Worm (Caenorhabditis elegans) whole organism, L4 larva: ENCODE results near the gene C44F1.1.
A peak's percentile ranks its signal among the peaks of the same experiment; 100 is the strongest.

Source experiments
- R02D3.7 ChIP-seq: fragments of 150-350 bp; sonication (generic microtip); optimal IDR thresholded peaks from 3 replicates; lab custom pipeline; 2014; ENCODE audit warnings: missing biosample characterization, missing genetic modification characterization
- T20F7.1 ChIP-seq: fragments of 200-800 bp; sonication (Bioruptor generic); optimal IDR thresholded peaks from 2 replicates; lab custom pipeline; 2018; ENCODE audit warnings: mild to moderate bottlenecking, missing genetic modification characterization, missing compliant biosample characterization
- Y48G9A.11 ChIP-seq: fragments of 200-800 bp; sonication (Bioruptor generic); IDR thresholded peaks from 2 replicates; pipeline ENCODE4 v1.3.6; 2022; ENCODE audit warnings: missing genetic modification reagents, missing genetic modification characterization, missing compliant biosample characterization
- ZK337.2 ChIP-seq: fragments of 200-800 bp; sonication (Bioruptor generic); IDR thresholded peaks from 2 replicates; pipeline ENCODE4 v1.3.6; 2022; ENCODE audit warnings: missing genetic modification reagents, missing genetic modification characterization, missing compliant biosample characterization
- aha-1 ChIP-seq: fragments of 150-350 bp; peaks from one replicate; lab custom pipeline; 2014; ENCODE audit warnings: missing biosample characterization, missing genetic modification characterization
- ama-1 ChIP-seq: fragments of 150-350 bp; optimal IDR thresholded peaks from 2 replicates; lab custom pipeline; 2014; ENCODE audit warnings: inconsistent platforms, mixed read lengths
- ceh-20 ChIP-seq: fragments of 200-800 bp; sonication (Bioruptor generic); IDR thresholded peaks from 2 replicates; pipeline ENCODE4 v1.3.6; 2022; ENCODE audit warnings: missing genetic modification reagents, missing genetic modification characterization, missing compliant biosample characterization
- ceh-28 ChIP-seq: fragments of 150-350 bp; optimal IDR thresholded peaks from 2 replicates; lab custom pipeline; 2014; ENCODE audit warnings: missing biosample characterization, missing genetic modification reagents, missing genetic modification characterization
- ceh-82 ChIP-seq: sonication (generic microtip); optimal IDR thresholded peaks from 2 replicates; lab custom pipeline; 2017; ENCODE audit warnings: missing biosample characterization, missing genetic modification characterization
- cey-2 ChIP-seq: sonication (generic microtip); optimal IDR thresholded peaks from 3 replicates; lab custom pipeline; 2017; ENCODE audit warnings: missing genetic modification characterization, mild to moderate bottlenecking, missing compliant biosample characterization, antibody characterized with exemption, borderline replicate concordance; ENCODE audit not compliant: insufficient read depth
- ctbp-1 ChIP-seq: fragments of 200-800 bp; sonication (Bioruptor generic); IDR thresholded peaks from 2 replicates; pipeline ENCODE4 v1.3.6; 2022; ENCODE audit warnings: missing genetic modification reagents, missing genetic modification characterization, missing compliant biosample characterization
- daf-12 ChIP-seq: fragments of 150-350 bp; optimal IDR thresholded peaks from 2 replicates; lab custom pipeline; 2014; ENCODE audit warnings: missing biosample characterization, missing genetic modification reagents, missing genetic modification characterization
- daf-16 ChIP-seq, 3 experiments: sonication (generic microtip); optimal IDR thresholded peaks; 2 replicates each; lab custom pipeline; 2016 to 2017; ENCODE audit warnings: missing genetic modification characterization in 3 of 3, missing genetic modification reagents in 3 of 3, mild to moderate bottlenecking in 2 of 3, missing compliant biosample characterization in 2 of 3, missing biosample characterization in 1 of 3, moderate library complexity in 1 of 3
- daf-8 ChIP-seq: fragments of 200-800 bp; sonication (Bioruptor generic); IDR thresholded peaks from 2 replicates; pipeline ENCODE4 v1.3.6; 2022; ENCODE audit warnings: missing genetic modification characterization, missing compliant biosample characterization
- dmd-6 ChIP-seq: fragments of 200-800 bp; sonication (Bioruptor generic); IDR thresholded peaks from 2 replicates; pipeline ENCODE4 v1.3.6; 2022; ENCODE audit warnings: missing genetic modification reagents, missing genetic modification characterization, missing compliant biosample characterization
- dmd-8 ChIP-seq: fragments of 200-800 bp; sonication (Bioruptor generic); IDR thresholded peaks from 2 replicates; pipeline ENCODE4 v1.3.6; 2022; ENCODE audit warnings: missing genetic modification characterization, missing compliant biosample characterization
- dpl-1 ChIP-seq: fragments of 150-350 bp; optimal IDR thresholded peaks from 2 replicates; lab custom pipeline; 2014; ENCODE audit warnings: missing biosample characterization, missing genetic modification reagents, missing genetic modification characterization
- egl-27 ChIP-seq: sonication (generic microtip); optimal IDR thresholded peaks from 3 replicates; lab custom pipeline; 2017; ENCODE audit warnings: missing biosample characterization, missing genetic modification reagents, missing genetic modification characterization
- fkh-10 ChIP-seq: fragments of 150-350 bp; optimal IDR thresholded peaks from 2 replicates; lab custom pipeline; 2014; ENCODE audit warnings: missing biosample characterization, missing genetic modification reagents, missing genetic modification characterization
- fos-1 ChIP-seq: fragments of 150-350 bp; optimal IDR thresholded peaks from 2 replicates; lab custom pipeline; 2014; ENCODE audit warnings: missing biosample characterization, missing genetic modification characterization
- gei-8 ChIP-seq: fragments of 200-800 bp; sonication (Bioruptor generic); optimal IDR thresholded peaks from 2 replicates; lab custom pipeline; 2018; ENCODE audit warnings: mild to moderate bottlenecking, missing genetic modification characterization, missing compliant biosample characterization
- hlh-30 ChIP-seq: sonication (generic microtip); optimal IDR thresholded peaks from 2 replicates; lab custom pipeline; 2017; ENCODE audit warnings: antibody characterized with exemption, mild to moderate bottlenecking, missing genetic modification characterization, missing compliant biosample characterization; ENCODE audit not compliant: insufficient read depth
- hmg-1.1 ChIP-seq: fragments of 200-800 bp; sonication (Bioruptor generic); IDR thresholded peaks from 2 replicates; pipeline ENCODE4 v1.3.6; 2022; ENCODE audit warnings: missing genetic modification reagents, missing genetic modification characterization, missing compliant biosample characterization
- lin-15B ChIP-seq: fragments of 150-350 bp; sonication (generic microtip); optimal IDR thresholded peaks from 3 replicates; lab custom pipeline; 2014; ENCODE audit warnings: missing biosample characterization, missing genetic modification characterization
- lin-38 ChIP-seq: fragments of 200-800 bp; sonication (Bioruptor generic); IDR thresholded peaks from 2 replicates; pipeline ENCODE4 v1.3.6; 2022; ENCODE audit warnings: missing genetic modification reagents, missing genetic modification characterization, missing compliant biosample characterization
- madf-9 ChIP-seq: fragments of 200-800 bp; sonication (Bioruptor generic); conservative IDR thresholded peaks from 2 replicates; pipeline ENCODE4 v1.3.6; 2022; ENCODE audit warnings: missing genetic modification reagents, missing genetic modification characterization, missing compliant biosample characterization
- mdl-1 ChIP-seq, 2 experiments: fragments of 150-350 bp in 1 of 2; sonication (generic microtip) in 1 of 2; optimal IDR thresholded peaks; 2 replicates each; lab custom pipeline; 2014 to 2017; ENCODE audit warnings: missing biosample characterization in 2 of 2, missing genetic modification characterization in 2 of 2
- mep-1 ChIP-seq: fragments of 150-350 bp; sonication (generic microtip); optimal IDR thresholded peaks from 3 replicates; lab custom pipeline; 2014; ENCODE audit warnings: missing biosample characterization, missing genetic modification characterization
- mes-2 ChIP-seq: sonication (generic microtip); optimal IDR thresholded peaks from 2 replicates; lab custom pipeline; 2016; ENCODE audit warnings: missing genotype, mild to moderate bottlenecking, missing genetic modification characterization, missing compliant biosample characterization; ENCODE audit not compliant: poor library complexity, severe bottlenecking
- mxl-2 ChIP-seq: fragments of 200-800 bp; sonication (Bioruptor generic); conservative IDR thresholded peaks from 2 replicates; pipeline ENCODE4 v1.3.6; 2022; ENCODE audit warnings: missing genetic modification reagents, missing genetic modification characterization, missing compliant biosample characterization
- nhr-111 ChIP-seq: fragments of 200-800 bp; sonication (Bioruptor generic); optimal IDR thresholded peaks from 2 replicates; lab custom pipeline; 2018; ENCODE audit warnings: mild to moderate bottlenecking, missing genetic modification characterization, missing compliant biosample characterization
- nhr-28 ChIP-seq: fragments of 150-350 bp; optimal IDR thresholded peaks from 2 replicates; lab custom pipeline; 2014; ENCODE audit warnings: missing biosample characterization, missing genetic modification characterization
- nhr-42 ChIP-seq: fragments of 200-800 bp; sonication (Bioruptor generic); IDR thresholded peaks from 2 replicates; pipeline ENCODE4 v1.3.6; 2022; ENCODE audit warnings: missing genetic modification characterization, missing compliant biosample characterization
- nhr-6 ChIP-seq: fragments of 150-350 bp; optimal IDR thresholded peaks from 2 replicates; lab custom pipeline; 2014; ENCODE audit warnings: missing biosample characterization, missing genetic modification characterization
- pha-4 ChIP-seq, 2 experiments: fragments of 150-350 bp in 1 of 2; fragments of 200-800 bp in 1 of 2; sonication (Bioruptor generic) in 1 of 2; IDR thresholded peaks in 1 of 2; optimal IDR thresholded peaks in 1 of 2; 2 replicates each; pipeline versions ENCODE4 v1.3.6 to Lab custom; 2014 to 2022; ENCODE audit warnings: missing genetic modification characterization in 2 of 2, missing genetic modification reagents in 2 of 2, missing biosample characterization in 1 of 2, missing compliant biosample characterization in 1 of 2
- php-3 ChIP-seq: fragments of 200-800 bp; sonication (Bioruptor generic); IDR thresholded peaks from 2 replicates; pipeline ENCODE4 v1.3.6; 2022; ENCODE audit warnings: missing genetic modification reagents, missing genetic modification characterization, missing compliant biosample characterization
- rbr-2 ChIP-seq: sonication (generic microtip); optimal IDR thresholded peaks from 2 replicates; lab custom pipeline; 2016; ENCODE audit warnings: missing genotype, missing genetic modification characterization, missing compliant biosample characterization
- saeg-2 ChIP-seq: fragments of 200-800 bp; sonication (Bioruptor generic); IDR thresholded peaks from 2 replicates; pipeline ENCODE4 v1.3.6; 2022; ENCODE audit warnings: missing genetic modification reagents, missing genetic modification characterization, missing compliant biosample characterization
- sdz-12 ChIP-seq: fragments of 200-800 bp; sonication (Bioruptor generic); optimal IDR thresholded peaks from 2 replicates; lab custom pipeline; 2018; ENCODE audit warnings: mild to moderate bottlenecking, missing genetic modification characterization, missing compliant biosample characterization
- tag-97 ChIP-seq: fragments of 200-800 bp; sonication (Bioruptor generic); IDR thresholded peaks from 2 replicates; pipeline ENCODE4 v1.3.6; 2022; ENCODE audit warnings: missing genetic modification characterization, missing compliant biosample characterization
- unc-39 ChIP-seq: sonication (generic microtip); optimal IDR thresholded peaks from 2 replicates; lab custom pipeline; 2017; ENCODE audit warnings: missing biosample characterization, missing genetic modification characterization
- unc-62 ChIP-seq, 3 experiments: fragments of 150-350 bp in 1 of 3; sonication (generic microtip); optimal IDR thresholded peaks in 2 of 3; peaks in 1 of 3; 1 replicate in 1 of 3; 2 replicates in 2 of 3; lab custom pipeline; 2014 to 2017; ENCODE audit warnings: missing biosample characterization in 3 of 3, missing genetic modification characterization in 3 of 3, missing genetic modification reagents in 3 of 3, missing genotype in 1 of 3
- zag-1 ChIP-seq: fragments of 150-350 bp; optimal IDR thresholded peaks from 2 replicates; lab custom pipeline; 2014; ENCODE audit warnings: missing biosample characterization, missing genetic modification characterization
- zfp-3 ChIP-seq: fragments of 200-800 bp; sonication (Bioruptor generic); conservative IDR thresholded peaks from 2 replicates; pipeline ENCODE4 v1.3.6; 2022; ENCODE audit warnings: missing genetic modification reagents, missing genetic modification characterization, missing compliant biosample characterization
- zip-11 ChIP-seq: fragments of 200-800 bp; sonication (Bioruptor generic); IDR thresholded peaks from 2 replicates; pipeline ENCODE4 v1.3.6; 2022; ENCODE audit warnings: missing genetic modification characterization, missing compliant biosample characterization
- ztf-11 ChIP-seq: fragments of 150-350 bp; optimal IDR thresholded peaks from 2 replicates; lab custom pipeline; 2014; ENCODE audit warnings: missing biosample characterization, missing genetic modification characterization

Gene C44F1.1

DNA sequence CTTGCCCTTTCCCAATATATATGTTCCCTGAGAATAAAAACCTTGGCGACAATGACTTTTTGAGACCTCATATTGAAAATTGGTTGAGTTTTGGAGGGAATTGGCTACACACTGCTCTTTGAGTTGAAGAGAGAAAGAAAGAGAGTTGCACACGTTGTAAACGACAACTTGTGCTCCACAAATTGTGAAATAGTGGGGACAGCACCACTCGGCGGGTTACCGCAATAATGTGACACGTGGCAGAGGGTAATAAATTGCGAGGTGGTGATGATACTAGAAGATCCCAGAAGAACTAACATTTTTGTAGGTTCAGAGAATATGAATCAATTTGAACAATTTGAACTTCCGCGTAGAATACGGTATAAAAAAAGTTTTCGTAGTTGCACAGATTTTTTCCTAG lies 16.5 kb upstream of the C44F1.1 start (continued):
- TF ChIP-seq ctbp-1 (no peak), dpl-1 (GFP tag; lab: Kevin White, UChicago) (no peak), ZK337.2 (GFP tag; lab: Robert Waterston, UW) (no peak), ceh-20 (GFP tag; lab: Robert Waterston, UW) (no peak), tag-97 (no peak), daf-12 (tag; lab: Kevin White, UChicago) (no peak), dmd-6 (GFP tag; lab: Robert Waterston, UW) (no peak), ztf-11 (no peak), hlh-30 (tag; lab: Kevin White, UChicago) (peak; percentile 50)

DNA sequence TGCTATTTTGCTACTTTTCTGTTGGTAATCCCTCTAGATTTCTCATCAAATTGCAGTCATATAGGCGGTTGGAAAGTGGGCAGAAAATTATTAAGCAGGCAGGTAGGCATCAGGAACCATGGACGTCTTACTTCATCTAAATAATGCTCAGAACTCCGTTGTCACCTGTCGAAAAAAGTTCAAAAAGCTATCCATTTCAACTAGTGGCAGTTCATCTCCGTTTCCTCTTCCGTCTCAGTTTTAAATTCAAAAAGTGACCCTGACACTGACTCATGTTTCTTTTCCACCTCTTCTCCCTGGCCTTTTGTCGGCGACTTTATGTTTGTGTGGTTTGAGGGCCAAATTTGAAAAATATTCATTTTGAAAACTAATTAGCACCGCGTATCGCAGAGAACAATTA lies 9.2 kb upstream of the C44F1.1 start:
- TF ChIP-seq lin-15B (tag; lab: Kevin White, UChicago) (no peak), unc-62 (GFP tag; optimal IDR thresholded peaks at IDR 0.05 in 1 of 2; lab: Kevin White, UChicago) (peak in 1 of 2 experiments; percentile 98), unc-62 (tag; optimal IDR thresholded peaks at IDR 0.05; lab: Kevin White, UChicago) (no peak), zfp-3 (no peak), cey-2 (tag; lab: Kevin White, UChicago) (no peak), saeg-2 (no peak)

DNA sequence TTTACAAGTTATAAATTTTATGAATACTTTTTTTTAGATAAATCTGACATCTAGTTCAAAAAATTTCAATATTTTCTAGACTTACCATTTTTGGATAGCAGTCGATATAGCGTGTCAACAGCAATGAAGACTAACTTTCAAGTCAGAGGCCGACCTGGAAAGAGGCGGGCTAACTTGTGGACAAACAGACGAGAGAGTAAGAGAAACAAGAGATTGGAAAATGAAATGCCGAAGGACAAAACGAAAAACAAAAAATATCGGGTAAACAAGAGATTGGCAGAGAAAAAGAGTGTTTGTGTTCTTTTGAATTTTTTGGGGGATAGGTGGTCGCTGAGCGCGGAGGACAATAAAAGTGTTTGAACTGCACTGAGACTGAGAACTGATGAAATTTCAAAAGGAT lies 7.8 kb upstream of the C44F1.1 start, which contains the start of gene lec-4:
Gene lec-4 (minus strand): TSS at position 154 of the 400 bp plus-strand sequence.
- TF ChIP-seq mdl-1 (tag; optimal IDR thresholded peaks at IDR 0.05; lab: Kevin White, UChicago): peak in 1 of 2 experiments; percentile 61
- TF ChIP-seq daf-8 (GFP tag; lab: Robert Waterston, UW): no peak
- TF ChIP-seq T20F7.1 (GFP tag; lab: Kevin White, UChicago): no peak
- no peak for TF ChIP-seq lin-38
- TF ChIP-seq mes-2 (tag; lab: Kevin White, UChicago): peak; percentile 57
- TF ChIP-seq mep-1 (tag; lab: Kevin White, UChicago): peak; percentile 59
- no peak for TF ChIP-seq zfp-3
- no peak for TF ChIP-seq ceh-82 (tag; lab: Kevin White, UChicago)
- no peak for TF ChIP-seq dpl-1 (GFP tag; lab: Kevin White, UChicago)
- TF ChIP-seq zip-11: no peak
- TF ChIP-seq sdz-12: no peak
- peak; percentile 29; the same call in 1 of the 2 replicates for TF ChIP-seq hmg-1.1 (GFP tag; lab: Robert Waterston, UW)
- no peak for TF ChIP-seq dmd-8 (GFP tag; lab: Robert Waterston, UW)
- peak; percentile 26 for TF ChIP-seq hlh-30 (tag; lab: Kevin White, UChicago)
- no peak for TF ChIP-seq nhr-42 (GFP tag; lab: Robert Waterston, UW)
- TF ChIP-seq cey-2 (tag; lab: Kevin White, UChicago): no peak
- no peak for TF ChIP-seq pha-4 (GFP tag; IDR thresholded peaks at IDR 0.05; lab: Robert Waterston, UW)
- TF ChIP-seq pha-4 (tag; optimal IDR thresholded peaks at IDR 0.05; lab: Kevin White, UChicago): peak; percentile 73
- no peak for TF ChIP-seq madf-9
- TF ChIP-seq egl-27: no peak
- TF ChIP-seq rbr-2: peak; percentile 30
- TF ChIP-seq R02D3.7 (tag; lab: Kevin White, UChicago): no peak
- TF ChIP-seq unc-62 (GFP tag; optimal IDR thresholded peaks at IDR 0.05 in 1 of 2; lab: Kevin White, UChicago): peak in 1 of 2 experiments; percentile 79
- TF ChIP-seq unc-62 (tag; optimal IDR thresholded peaks at IDR 0.05; lab: Kevin White, UChicago): no peak
- TF ChIP-seq Y48G9A.11 (GFP tag; lab: Robert Waterston, UW): no peak
- no peak for TF ChIP-seq gei-8 (GFP tag; lab: Kevin White, UChicago)
- no peak for TF ChIP-seq ceh-20 (GFP tag; lab: Robert Waterston, UW)
- TF ChIP-seq aha-1: peak; percentile 98
- TF ChIP-seq zag-1 (tag; lab: Kevin White, UChicago): no peak
- no peak for TF ChIP-seq ceh-28
- no peak for TF ChIP-seq mxl-2 (GFP tag; lab: Robert Waterston, UW)
- peak; percentile 77 for TF ChIP-seq nhr-6 (tag; lab: Kevin White, UChicago)
- no peak for TF ChIP-seq unc-39 (tag; lab: Kevin White, UChicago)
- peak in 1 of 2 experiments; percentile 82 for TF ChIP-seq daf-16 (GFP tag; optimal IDR thresholded peaks at IDR 0.05; lab: Kevin White, UChicago)
- peak; percentile 90 for TF ChIP-seq daf-16 (tag; optimal IDR thresholded peaks at IDR 0.05; lab: Kevin White, UChicago)
- TF ChIP-seq fkh-10 (GFP tag; lab: Kevin White, UChicago): no peak
- TF ChIP-seq nhr-111 (GFP tag; lab: Kevin White, UChicago): no peak
- no peak for TF ChIP-seq fos-1 (tag; lab: Kevin White, UChicago)
- peak; percentile 16 for TF ChIP-seq nhr-28 (tag; lab: Kevin White, UChicago)
- no peak for TF ChIP-seq ama-1
- TF ChIP-seq php-3 (GFP tag; lab: Robert Waterston, UW): no peak
